Worm (Caenorhabditis elegans) whole organism, young adult: ENCODE measurements around the gene msp-74.

ENCODE experiments used
- B0035.1 ChIP-seq: sonication (generic microtip); optimal IDR thresholded peaks from 2 replicates; lab custom pipeline; 2016; ENCODE audit warnings: missing genetic modification characterization, mild to moderate bottlenecking, missing compliant biosample characterization, missing genotype, missing genetic modification reagents
- Y79H2A.3 ChIP-seq: fragments of 200-800 bp; sonication (Bioruptor generic); conservative IDR thresholded peaks from 2 replicates; pipeline ENCODE4 v1.3.6; 2022; ENCODE audit warnings: missing genetic modification reagents, missing genetic modification characterization, missing compliant biosample characterization
- bed-1 ChIP-seq: fragments of 200-800 bp; sonication (Bioruptor generic); IDR thresholded peaks from 2 replicates; pipeline ENCODE4 v1.3.6; 2022; ENCODE audit warnings: missing genetic modification reagents, missing genetic modification characterization, missing compliant biosample characterization
- egrh-3 ChIP-seq: fragments of 200-800 bp; sonication (Bioruptor generic); IDR thresholded peaks from 2 replicates; pipeline ENCODE4 v1.3.6; 2022; ENCODE audit warnings: missing genetic modification reagents, missing genetic modification characterization, missing compliant biosample characterization
- let-607 ChIP-seq, 2 experiments: fragments of 200-800 bp in 1 of 2; sonication (Bioruptor generic) in 1 of 2; sonication (generic microtip) in 1 of 2; optimal IDR thresholded peaks; 2 replicates each; lab custom pipeline; 2016 to 2018; ENCODE audit warnings: mild to moderate bottlenecking in 2 of 2, missing compliant biosample characterization in 2 of 2, missing genetic modification characterization in 2 of 2, moderate library complexity in 2 of 2, missing genotype in 1 of 2
- lir-1 ChIP-seq: fragments of 200-800 bp; sonication (Bioruptor generic); conservative IDR thresholded peaks from 2 replicates; pipeline ENCODE4 v1.3.6; 2022; ENCODE audit warnings: missing genetic modification reagents, missing genetic modification characterization, missing compliant biosample characterization
- lsl-1 ChIP-seq: fragments of 200-800 bp; sonication (Bioruptor generic); optimal IDR thresholded peaks from 2 replicates; lab custom pipeline; 2018; ENCODE audit warnings: mild to moderate bottlenecking, missing genetic modification characterization, moderate library complexity, missing compliant biosample characterization
- pbrm-1 ChIP-seq: fragments of 200-800 bp; sonication (Bioruptor generic); IDR thresholded peaks from 2 replicates; pipeline ENCODE4 v1.3.6; 2022; ENCODE audit warnings: missing genetic modification reagents, missing genetic modification characterization, missing compliant biosample characterization
- rcor-1 ChIP-seq: fragments of 200-800 bp; sonication (Bioruptor generic); IDR thresholded peaks from 2 replicates; pipeline ENCODE4 v1.3.6; 2022; ENCODE audit warnings: missing genetic modification reagents, missing genetic modification characterization, missing compliant biosample characterization
- sea-2 ChIP-seq: fragments of 200-800 bp; sonication (Bioruptor generic); IDR thresholded peaks from 2 replicates; pipeline ENCODE4 v1.3.6; 2022; ENCODE audit warnings: missing genetic modification characterization, missing compliant biosample characterization
- snpc-4 ChIP-seq, 5 experiments: fragments of 150-350 bp in 1 of 5; sonication (generic microtip) in 4 of 5; optimal IDR thresholded peaks; 2 replicates each; lab custom pipeline; 2014 to 2018; ENCODE audit warnings: missing genetic modification characterization in 5 of 5, missing biosample characterization in 3 of 5, antibody characterized with exemption in 2 of 5, mild to moderate bottlenecking in 2 of 5, missing compliant biosample characterization in 2 of 5, missing genotype in 2 of 5, moderate library complexity in 2 of 5, missing genetic modification reagents in 1 of 5
- sptf-2 ChIP-seq: fragments of 200-800 bp; sonication (Bioruptor generic); optimal IDR thresholded peaks from 2 replicates; lab custom pipeline; 2018; ENCODE audit warnings: mild to moderate bottlenecking, missing genetic modification characterization, missing compliant biosample characterization
- zfh-2 ChIP-seq: fragments of 200-800 bp; sonication (Bioruptor generic); conservative IDR thresholded peaks from 2 replicates; pipeline ENCODE4 v1.3.6; 2022; ENCODE audit warnings: missing genetic modification reagents, missing genetic modification characterization, missing compliant biosample characterization

DNA sequence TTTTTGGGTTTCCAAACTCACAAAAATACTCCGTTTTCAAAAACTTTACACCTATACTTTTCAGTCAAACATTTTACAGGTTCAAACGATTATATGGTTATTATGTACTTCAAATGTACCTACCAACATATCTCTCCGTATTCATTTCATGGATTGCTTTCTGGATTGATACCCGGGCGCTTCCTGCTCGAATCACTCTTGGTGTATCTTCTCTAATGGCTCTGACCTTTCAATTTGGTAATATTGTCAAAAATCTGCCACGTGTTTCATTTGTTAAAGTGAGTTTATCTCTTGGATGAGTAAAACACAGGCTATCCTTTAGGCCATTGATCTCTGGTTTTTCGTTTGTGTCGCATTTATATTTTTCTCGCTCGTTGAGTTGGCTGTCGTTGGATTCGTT lies 16.7 kb upstream of the msp-74 start:
- no peak for TF ChIP-seq rcor-1 (GFP tag; lab: Robert Waterston, UW)
- TF ChIP-seq lir-1 (GFP tag; lab: Robert Waterston, UW): no peak
- TF ChIP-seq let-607 (tag; optimal IDR thresholded peaks at IDR 0.05; lab: Kevin White, UChicago): no peak
- TF ChIP-seq zfh-2 (GFP tag; lab: Robert Waterston, UW): no peak
- no peak for TF ChIP-seq egrh-3 (GFP tag; lab: Robert Waterston, UW)
- TF ChIP-seq lsl-1 (GFP tag; lab: Kevin White, UChicago): no peak
- TF ChIP-seq pbrm-1 (GFP tag; lab: Robert Waterston, UW): no peak
- no peak for TF ChIP-seq sea-2 (GFP tag; lab: Robert Waterston, UW)
- no peak for TF ChIP-seq sptf-2 (GFP tag; lab: Kevin White, UChicago)
- TF ChIP-seq Y79H2A.3 (GFP tag; lab: Robert Waterston, UW): no peak
- TF ChIP-seq bed-1 (GFP tag; lab: Robert Waterston, UW): no peak
- TF ChIP-seq snpc-4 (GFP tag; optimal IDR thresholded peaks at IDR 0.05; lab: Kevin White, UChicago): no peak
- TF ChIP-seq snpc-4 (tag; optimal IDR thresholded peaks at IDR 0.05; lab: Kevin White, UChicago): no peak
- TF ChIP-seq B0035.1: no peak
